Worm (Caenorhabditis elegans): ENCODE measurements around the gene Y39A3CL.7.

The Y39A3CL.7 gene

ce11 chrIII:1856175-1856574 lies 31.5 kb downstream of the Y39A3CL.7 start (continued):
- no peak for TF ChIP-seq F22D6.2 (tag; optimal IDR thresholded peaks at IDR 0.05)

ce11 chrIII:1856679-1857078 lies 32.0 kb downstream of the Y39A3CL.7 start:
- TF ChIP-seq Y53G8AR.9 (GFP tag; conservative IDR thresholded peaks at IDR 0.05): no peak
- no peak for TF ChIP-seq F39B2.1 (GFP tag; IDR thresholded peaks at IDR 0.05)
- no peak for TF ChIP-seq egl-18 (GFP tag; IDR thresholded peaks at IDR 0.05)
- no peak for TF ChIP-seq somi-1 (GFP tag; optimal IDR thresholded peaks at IDR 0.05)
- no peak for TF ChIP-seq bed-1 (GFP tag; IDR thresholded peaks at IDR 0.05)
- no peak for TF ChIP-seq athp-1 (tag; optimal IDR thresholded peaks at IDR 0.05)
- no peak for TF ChIP-seq ztf-6 (GFP tag; IDR thresholded peaks at IDR 0.05)
- no peak for TF ChIP-seq nhr-90 (tag; optimal IDR thresholded peaks at IDR 0.05)
- no peak for TF ChIP-seq B0019.2 (GFP tag; conservative IDR thresholded peaks at IDR 0.05)

DNA sequence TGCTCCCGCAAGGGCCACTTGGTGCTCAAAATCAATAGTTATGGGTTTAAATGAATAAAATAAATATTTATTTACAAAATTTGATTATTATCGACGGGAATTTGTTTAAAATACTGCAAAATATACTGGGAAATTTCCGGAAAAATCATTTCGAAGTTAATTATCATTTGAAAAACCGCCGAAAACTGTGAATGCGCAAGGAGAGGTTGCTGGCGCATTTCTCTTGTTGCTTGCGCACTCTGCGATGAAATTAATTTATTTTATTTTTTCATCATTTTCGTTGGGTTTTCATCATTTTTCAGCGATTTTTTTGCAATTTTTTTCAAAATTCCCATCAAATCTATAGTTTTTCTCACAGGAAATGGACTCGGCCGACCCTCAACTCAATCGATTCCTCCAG lies 34.8 kb downstream of the Y39A3CL.7 start, which contains the start of gene ddp-1:
ddp-1 (plus strand) TSS at position 357 of the 400 bp plus-strand sequence.
- TF ChIP-seq C06A6.2 (GFP tag; conservative IDR thresholded peaks at IDR 0.05): peak; percentile 91
- TF ChIP-seq atf-7 (tag; optimal IDR thresholded peaks at IDR 0.05): peak; percentile 91
- peak; percentile 96 for TF ChIP-seq B0336.3 (GFP tag; IDR thresholded peaks at IDR 0.05)
- peak; percentile 72 for TF ChIP-seq him-1 (tag; optimal IDR thresholded peaks at IDR 0.05)
- peak; percentile 45 to 67 for TF ChIP-seq let-607 (tag; optimal IDR thresholded peaks at IDR 0.05)
- TF ChIP-seq B0035.1 (tag; optimal IDR thresholded peaks at IDR 0.05): peak; percentile 81
- peak; percentile 88 for TF ChIP-seq lin-26 (GFP tag; IDR thresholded peaks at IDR 0.05)
- TF ChIP-seq F52B5.7 (tag; optimal IDR thresholded peaks at IDR 0.05): peak; percentile 79
- peak; percentile 73 for TF ChIP-seq mel-28 (tag; optimal IDR thresholded peaks at IDR 0.05; ENCODE audit: borderline replicate concordance)
- no peak for TF ChIP-seq ceh-40 (GFP tag; IDR thresholded peaks at IDR 0.05)
- no peak for TF ChIP-seq ztf-22 (GFP tag; optimal IDR thresholded peaks at IDR 0.05)
- peak; percentile 75 for TF ChIP-seq F10E7.11 (tag; optimal IDR thresholded peaks at IDR 0.05)
- TF ChIP-seq nfya-1 (tag; optimal IDR thresholded peaks at IDR 0.05; ENCODE audit: borderline replicate concordance, insufficient read depth): no peak
- TF ChIP-seq K11D2.4 (GFP tag; IDR thresholded peaks at IDR 0.05): peak; percentile 96
- TF ChIP-seq K12H6.12 (tag; optimal IDR thresholded peaks at IDR 0.05): peak; percentile 63
- TF ChIP-seq tbp1 (GFP tag; optimal IDR thresholded peaks at IDR 0.05): peak; percentile 76
- peak; percentile 97 for TF ChIP-seq mcd-1 (GFP tag; IDR thresholded peaks at IDR 0.05)
- TF ChIP-seq ceh-91 (GFP tag; IDR thresholded peaks at IDR 0.05): peak; percentile 67; the same call in 1 of the 2 replicates
- TF ChIP-seq B0261.1 (tag; optimal IDR thresholded peaks at IDR 0.05): peak; percentile 37
- TF ChIP-seq hlh-26 (GFP tag; conservative IDR thresholded peaks at IDR 0.05): no peak
- no peak for TF ChIP-seq rpc-1 (optimal IDR thresholded peaks at IDR 0.05)
- TF ChIP-seq rpc-1 (tag; optimal IDR thresholded peaks at IDR 0.05): no peak
- TF ChIP-seq hmg-1.2 (GFP tag; IDR thresholded peaks at IDR 0.05): peak; percentile 77
- TF ChIP-seq lin-35 (GFP tag; optimal IDR thresholded peaks at IDR 0.05): peak; percentile 93 to 99 (median 95)
- TF ChIP-seq hmg-20 (GFP tag; IDR thresholded peaks at IDR 0.05): peak; percentile 93
- peak; percentile 73 for TF ChIP-seq madf-8 (GFP tag; conservative IDR thresholded peaks at IDR 0.05)
- TF ChIP-seq ekl-4 (GFP tag; IDR thresholded peaks at IDR 0.05): peak; percentile 98
- TF ChIP-seq attf-6 (GFP tag; IDR thresholded peaks at IDR 0.05): peak; percentile 57; the same call in 1 of the 2 replicates
- TF ChIP-seq Y95B8A.8 (GFP tag; IDR thresholded peaks at IDR 0.05): peak; percentile 82; the same call in 1 of the 2 replicates
- peak; percentile 84 for TF ChIP-seq ceh-100 (GFP tag; IDR thresholded peaks at IDR 0.05)
- peak; percentile 96 for TF ChIP-seq lin-40 (tag; optimal IDR thresholded peaks at IDR 0.05)
- peak; percentile 85 for TF ChIP-seq attf-3 (GFP tag; conservative IDR thresholded peaks at IDR 0.05)
- peak; percentile 65; the same call in 1 of the 2 replicates for TF ChIP-seq let-526 (GFP tag; IDR thresholded peaks at IDR 0.05)
- peak; percentile 78 for TF ChIP-seq somi-1 (GFP tag; optimal IDR thresholded peaks at IDR 0.05)
- TF ChIP-seq rec-8 (tag; optimal IDR thresholded peaks at IDR 0.05): peak in 1 of 2 experiments; percentile 53
- peak; percentile 55 for TF ChIP-seq nhr-90 (tag; optimal IDR thresholded peaks at IDR 0.05)
- TF ChIP-seq bed-1 (GFP tag; IDR thresholded peaks at IDR 0.05): no peak
- TF ChIP-seq ztf-6 (GFP tag; IDR thresholded peaks at IDR 0.05): no peak
- peak; percentile 93 for TF ChIP-seq ztf-26 (tag; optimal IDR thresholded peaks at IDR 0.05)
